Worm (Caenorhabditis elegans) whole organism, early embryonic: ENCODE data around the gene Y6E2A.4.

ENCODE experiments used
- B0310.2 ChIP-seq: sonication (generic microtip); optimal IDR thresholded peaks from 2 replicates; lab custom pipeline; 2016; ENCODE audit warnings: mild to moderate bottlenecking, missing genetic modification characterization, missing compliant biosample characterization
- ama-1 ChIP-seq: fragments of 150-350 bp; optimal IDR thresholded peaks from 2 replicates; lab custom pipeline; 2014
- flt-1 ChIP-seq: fragments of 200-800 bp; sonication (Bioruptor generic); IDR thresholded peaks from 2 replicates; pipeline ENCODE4 v1.3.6; 2022; ENCODE audit warnings: missing genetic modification characterization, missing compliant biosample characterization
- hmbx-1 ChIP-seq: sonication (generic microtip); optimal IDR thresholded peaks from 2 replicates; lab custom pipeline; 2016; ENCODE audit warnings: mild to moderate bottlenecking, missing genetic modification characterization, missing compliant biosample characterization
- pes-1 ChIP-seq: fragments of 200-800 bp; sonication (Bioruptor generic); IDR thresholded peaks from 2 replicates; pipeline ENCODE4 v1.3.6; 2022; ENCODE audit warnings: missing genetic modification reagents, missing genetic modification characterization, missing compliant biosample characterization
- scrt-1 ChIP-seq: fragments of 200-800 bp; sonication (Bioruptor generic); IDR thresholded peaks from 2 replicates; pipeline ENCODE4 v1.3.6; 2022; ENCODE audit warnings: missing genetic modification characterization, missing compliant biosample characterization
- tbx-11 ChIP-seq: fragments of 200-800 bp; sonication (Bioruptor generic); IDR thresholded peaks from 2 replicates; pipeline ENCODE4 v1.3.6; 2022; ENCODE audit warnings: missing genetic modification characterization, missing compliant biosample characterization

DNA sequence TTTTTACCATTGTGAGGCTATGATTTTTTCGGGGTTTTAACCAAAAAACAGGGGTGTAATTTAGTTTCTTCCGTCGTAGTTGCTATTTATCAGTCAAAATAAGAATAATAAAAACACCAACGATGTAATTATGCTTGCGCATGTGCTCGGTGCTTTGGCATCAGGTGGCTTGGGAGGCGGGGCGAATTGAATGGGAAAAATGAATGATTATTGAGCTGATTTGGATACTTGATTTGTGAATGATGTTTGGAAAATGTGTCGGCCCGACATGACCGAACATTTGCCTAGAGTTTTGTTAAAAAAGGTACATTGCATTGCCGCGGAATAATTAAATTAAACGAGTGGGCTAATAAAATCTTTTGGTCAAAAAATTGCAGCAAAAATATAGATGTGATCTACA lies 15.6 kb upstream of the Y6E2A.4 start, which contains the start of gene str-38:
- TF ChIP-seq tbx-11 (no peak), flt-1 (GFP tag; lab: Robert Waterston, UW) (no peak), ama-1 (lab: Kevin White, UChicago) (no peak), hmbx-1 (tag; lab: Kevin White, UChicago) (no peak), B0310.2 (tag; lab: Kevin White, UChicago) (no peak), scrt-1 (GFP tag; lab: Robert Waterston, UW) (no peak), pes-1 (GFP tag; lab: Robert Waterston, UW) (no peak)
